Fruit fly (Drosophila melanogaster): ENCODE results near the gene sky.

- TF ChIP-seq fd96Ca (GFP tag; IDR thresholded peaks at IDR 0.05): no peak
- no peak for TF ChIP-seq Pif1B (GFP tag; optimal IDR thresholded peaks at IDR 0.05)
- TF ChIP-seq CG14655 (GFP tag; optimal IDR thresholded peaks at IDR 0.05): no peak
- TF ChIP-seq D1 (tag; optimal IDR thresholded peaks at IDR 0.05): peak; percentile 47
- TF ChIP-seq CG4496 (GFP tag; IDR thresholded peaks at IDR 0.05): no peak
- no peak for TF ChIP-seq CG8301 (tag; optimal IDR thresholded peaks at IDR 0.05)
Measured at dm6 chr2L:20916672-20917209, 2.0 kb downstream of the sky start.

Measured in whole organism, pupa.